Worm (Caenorhabditis elegans) whole organism, L1 larva: ENCODE measurements around the gene srm-4.
A peak's percentile ranks its signal among the peaks of the same experiment; 100 is the strongest.

ENCODE experiments used
- C34B4.2 ChIP-seq: sonication (generic microtip); optimal IDR thresholded peaks from 2 replicates; lab custom pipeline; 2017; ENCODE audit warnings: mild to moderate bottlenecking, missing genetic modification characterization, missing compliant biosample characterization
- F16B12.6 ChIP-seq: fragments of 150-350 bp; optimal IDR thresholded peaks from 2 replicates; lab custom pipeline; 2014; ENCODE audit warnings: missing biosample characterization, missing genetic modification characterization
- ama-1 ChIP-seq: fragments of 150-350 bp; optimal IDR thresholded peaks from 2 replicates; lab custom pipeline; 2014
- blmp-1 ChIP-seq: fragments of 150-350 bp; optimal IDR thresholded peaks from 2 replicates; lab custom pipeline; 2014; ENCODE audit warnings: missing biosample characterization, missing genetic modification characterization
- ceh-63 ChIP-seq: fragments of 200-800 bp; sonication (Bioruptor generic); optimal IDR thresholded peaks from 2 replicates; lab custom pipeline; 2018; ENCODE audit warnings: mild to moderate bottlenecking, missing genetic modification characterization, missing compliant biosample characterization
- ceh-8 ChIP-seq: fragments of 200-800 bp; sonication (Bioruptor generic); optimal IDR thresholded peaks from 2 replicates; lab custom pipeline; 2018; ENCODE audit warnings: mild to moderate bottlenecking, missing genetic modification characterization, moderate library complexity, missing compliant biosample characterization
- ceh-82 ChIP-seq, 3 experiments: fragments of 150-350 bp in 1 of 3; sonication (generic microtip) in 2 of 3; optimal IDR thresholded peaks; 2 replicates each; lab custom pipeline; 2014 to 2017; ENCODE audit warnings: missing biosample characterization in 3 of 3, missing genetic modification characterization in 3 of 3
- ceh-88 ChIP-seq: fragments of 200-800 bp; sonication (Bioruptor generic); IDR thresholded peaks from 2 replicates; pipeline ENCODE4 v1.3.6; 2022; ENCODE audit warnings: missing genetic modification characterization, missing compliant biosample characterization
- efl-1 ChIP-seq, 4 experiments: fragments of 150-350 bp; optimal IDR thresholded peaks in 3 of 4; peaks in 1 of 4; 1 replicate in 1 of 4; 2 replicates in 3 of 4; lab custom pipeline; 2014; ENCODE audit warnings: missing biosample characterization in 2 of 4, missing genetic modification characterization in 2 of 4, missing genetic modification reagents in 2 of 4
- efl-3 ChIP-seq: fragments of 200-800 bp; sonication (Bioruptor generic); optimal IDR thresholded peaks from 2 replicates; lab custom pipeline; 2018; ENCODE audit warnings: mild to moderate bottlenecking, missing genetic modification characterization, missing compliant biosample characterization
- egl-13 ChIP-seq: sonication (generic microtip); optimal IDR thresholded peaks from 2 replicates; lab custom pipeline; 2016; ENCODE audit warnings: missing genotype, missing genetic modification reagents, missing genetic modification characterization, missing compliant biosample characterization
- fkh-10 ChIP-seq: sonication (generic microtip); optimal IDR thresholded peaks from 2 replicates; lab custom pipeline; 2017; ENCODE audit warnings: missing biosample characterization, missing genetic modification reagents, missing genetic modification characterization
- fkh-8 ChIP-seq: sonication (generic microtip); optimal IDR thresholded peaks from 2 replicates; lab custom pipeline; 2016; ENCODE audit warnings: mild to moderate bottlenecking, missing genetic modification characterization, missing compliant biosample characterization
- fos-1 ChIP-seq: fragments of 150-350 bp; optimal IDR thresholded peaks from 2 replicates; lab custom pipeline; 2014; ENCODE audit warnings: missing biosample characterization, missing genetic modification characterization
- grh-1 ChIP-seq: fragments of 200-800 bp; sonication (Bioruptor generic); IDR thresholded peaks from 2 replicates; pipeline ENCODE4 v1.3.6; 2022; ENCODE audit warnings: missing genetic modification reagents, missing genetic modification characterization, missing compliant biosample characterization
- isw-1 ChIP-seq: fragments of 200-800 bp; sonication (Bioruptor generic); IDR thresholded peaks from 2 replicates; pipeline ENCODE4 v1.3.6; 2022; ENCODE audit warnings: missing genetic modification characterization, missing compliant biosample characterization
- jun-1 ChIP-seq: fragments of 150-350 bp; optimal IDR thresholded peaks from 2 replicates; lab custom pipeline; 2014; ENCODE audit warnings: missing biosample characterization, missing genetic modification reagents, missing genetic modification characterization
- lin-14 ChIP-seq: fragments of 200-800 bp; sonication (Bioruptor generic); optimal IDR thresholded peaks from 2 replicates; lab custom pipeline; 2018; ENCODE audit warnings: mild to moderate bottlenecking, missing genetic modification characterization, moderate library complexity, missing compliant biosample characterization
- lin-35 ChIP-seq, 2 experiments: fragments of 150-350 bp; optimal IDR thresholded peaks; 2 replicates each; lab custom pipeline; 2014; ENCODE audit warnings: missing biosample characterization in 2 of 2, missing genetic modification characterization in 2 of 2, missing genetic modification reagents in 2 of 2
- lsy-2 ChIP-seq, 2 experiments: fragments of 150-350 bp; optimal IDR thresholded peaks; 2 replicates each; lab custom pipeline; 2014; ENCODE audit warnings: missing biosample characterization in 2 of 2, missing genetic modification characterization in 2 of 2
- mab-9 ChIP-seq: fragments of 200-800 bp; sonication (Bioruptor generic); IDR thresholded peaks from 2 replicates; pipeline ENCODE4 v1.3.6; 2022; ENCODE audit warnings: missing genetic modification reagents, missing genetic modification characterization, missing compliant biosample characterization
- mdl-1 ChIP-seq, 2 experiments: fragments of 150-350 bp; optimal IDR thresholded peaks; 2 replicates each; lab custom pipeline; 2014 to 2017; ENCODE audit warnings: missing biosample characterization in 2 of 2, missing genetic modification characterization in 2 of 2, inconsistent platforms in 1 of 2
- mep-1 ChIP-seq: fragments of 150-350 bp; optimal IDR thresholded peaks from 2 replicates; lab custom pipeline; 2014; ENCODE audit warnings: missing biosample characterization, missing genetic modification characterization
- nhr-19 ChIP-seq: fragments of 200-800 bp; sonication (Bioruptor generic); conservative IDR thresholded peaks from 2 replicates; pipeline ENCODE4 v1.3.6; 2022; ENCODE audit warnings: missing genetic modification characterization, missing compliant biosample characterization
- nhr-237 ChIP-seq: fragments of 150-350 bp; optimal IDR thresholded peaks from 2 replicates; lab custom pipeline; 2014; ENCODE audit warnings: missing biosample characterization, missing genetic modification characterization
- nhr-28 ChIP-seq: fragments of 150-350 bp; optimal IDR thresholded peaks from 2 replicates; lab custom pipeline; 2014; ENCODE audit warnings: missing biosample characterization, missing genetic modification characterization
- nhr-47 ChIP-seq: sonication (generic microtip); optimal IDR thresholded peaks from 2 replicates; lab custom pipeline; 2016; ENCODE audit warnings: mild to moderate bottlenecking, missing genetic modification characterization, moderate library complexity, missing compliant biosample characterization
- nhr-76 ChIP-seq: sonication (generic microtip); optimal IDR thresholded peaks from 2 replicates; lab custom pipeline; 2017; ENCODE audit warnings: missing biosample characterization, missing genetic modification characterization
- nhr-85 ChIP-seq: sonication (generic microtip); peaks from one replicate; lab custom pipeline; 2016; ENCODE audit warnings: missing genetic modification characterization, inconsistent platforms, missing compliant biosample characterization
- nhr-90 ChIP-seq: sonication (generic microtip); optimal IDR thresholded peaks from 2 replicates; lab custom pipeline; 2016; ENCODE audit warnings: mild to moderate bottlenecking, missing genetic modification characterization, missing compliant biosample characterization; ENCODE audit not compliant: poor library complexity
- pag-3 ChIP-seq: sonication (generic microtip); optimal IDR thresholded peaks from 2 replicates; lab custom pipeline; 2017; ENCODE audit warnings: missing genetic modification characterization, mild to moderate bottlenecking, missing compliant biosample characterization, antibody characterized with exemption, borderline replicate concordance; ENCODE audit not compliant: insufficient read depth
- pax-3 ChIP-seq: fragments of 200-800 bp; sonication (Bioruptor generic); optimal IDR thresholded peaks from 2 replicates; lab custom pipeline; 2018; ENCODE audit warnings: mild to moderate bottlenecking, missing genetic modification characterization, moderate library complexity, missing compliant biosample characterization
- rnt-1 ChIP-seq: sonication (generic microtip); optimal IDR thresholded peaks from 2 replicates; lab custom pipeline; 2016; ENCODE audit warnings: mild to moderate bottlenecking, missing genetic modification characterization, moderate library complexity, missing compliant biosample characterization
- snpc-4 ChIP-seq: fragments of 150-350 bp; optimal IDR thresholded peaks from 2 replicates; lab custom pipeline; 2014; ENCODE audit warnings: missing biosample characterization, missing genetic modification characterization
- sox-4 ChIP-seq: sonication (generic microtip); optimal IDR thresholded peaks from 2 replicates; lab custom pipeline; 2016; ENCODE audit warnings: missing genetic modification characterization, missing compliant biosample characterization
- sptf-1 ChIP-seq: fragments of 150-350 bp; optimal IDR thresholded peaks from 2 replicates; lab custom pipeline; 2014; ENCODE audit warnings: missing biosample characterization, missing genetic modification characterization
- tbx-2 ChIP-seq: sonication (generic microtip); optimal IDR thresholded peaks from 2 replicates; lab custom pipeline; 2016; ENCODE audit warnings: missing genetic modification characterization, missing compliant biosample characterization
- tlp-1 ChIP-seq: fragments of 150-350 bp; optimal IDR thresholded peaks from 2 replicates; lab custom pipeline; 2014; ENCODE audit warnings: missing biosample characterization, missing genetic modification characterization
- unc-30 ChIP-seq: sonication (generic microtip); optimal IDR thresholded peaks from 2 replicates; lab custom pipeline; 2017; ENCODE audit warnings: missing biosample characterization, missing genetic modification characterization
- unc-62 ChIP-seq: fragments of 150-350 bp; optimal IDR thresholded peaks from 2 replicates; lab custom pipeline; 2014; ENCODE audit warnings: missing biosample characterization, missing genetic modification reagents, missing genetic modification characterization
- unc-86 ChIP-seq: sonication (generic microtip); optimal IDR thresholded peaks from 2 replicates; lab custom pipeline; 2016; ENCODE audit warnings: missing genetic modification characterization, missing compliant biosample characterization
- xbp-1 ChIP-seq: sonication (generic microtip); optimal IDR thresholded peaks from 2 replicates; lab custom pipeline; 2016; ENCODE audit warnings: missing genetic modification characterization, missing compliant biosample characterization
- zag-1 ChIP-seq: fragments of 150-350 bp; optimal IDR thresholded peaks from 2 replicates; lab custom pipeline; 2014; ENCODE audit warnings: missing biosample characterization, missing genetic modification characterization
- zip-4 ChIP-seq: fragments of 200-800 bp; sonication (Bioruptor generic); optimal IDR thresholded peaks from 2 replicates; lab custom pipeline; 2018; ENCODE audit warnings: mild to moderate bottlenecking, missing genetic modification characterization, moderate library complexity, missing compliant biosample characterization
- ztf-4 ChIP-seq: fragments of 150-350 bp; optimal IDR thresholded peaks from 2 replicates; lab custom pipeline; 2014; ENCODE audit warnings: missing biosample characterization, missing genetic modification characterization

Gene srm-4

DNA sequence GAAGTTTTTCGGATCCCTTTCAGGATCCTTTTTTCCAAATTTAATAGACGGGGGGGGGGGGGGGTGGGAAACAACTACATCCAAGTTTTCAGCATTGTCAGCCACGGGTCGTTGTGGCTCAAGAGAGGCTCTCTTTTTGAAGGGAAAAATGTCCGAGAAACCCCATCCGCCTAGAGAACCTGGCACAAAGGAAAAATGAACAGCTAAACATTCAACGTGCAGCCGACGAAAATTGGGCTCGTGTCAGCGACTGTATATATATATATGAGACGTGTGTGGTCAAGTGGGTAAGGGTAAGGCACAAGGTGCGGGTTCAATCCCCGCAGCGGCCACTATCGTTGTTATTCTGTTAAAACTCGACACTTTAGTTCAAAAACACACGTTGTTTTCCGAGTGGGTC is 25.4 kb downstream of the srm-4 start, which contains the start of gene Y49A3A.4 (continued):
- TF ChIP-seq tlp-1 (tag; lab: Kevin White, UChicago) (no peak), nhr-19 (GFP tag; lab: Robert Waterston, UW) (peak; percentile 32; the same call in 1 of the 2 replicates), nhr-237 (tag; lab: Kevin White, UChicago) (no peak), zip-4 (GFP tag; lab: Kevin White, UChicago) (no peak), nhr-85 (peak; percentile 13), sox-4 (tag; lab: Kevin White, UChicago) (no peak), unc-62 (GFP tag; lab: Kevin White, UChicago) (no peak), fkh-8 (tag; lab: Kevin White, UChicago) (no peak), sptf-1 (tag; lab: Kevin White, UChicago) (no peak), mep-1 (tag; lab: Kevin White, UChicago) (no peak), efl-3 (GFP tag; lab: Kevin White, UChicago) (no peak)
- TF ChIP-seq, all 84 proteins: peak for 7

DNA sequence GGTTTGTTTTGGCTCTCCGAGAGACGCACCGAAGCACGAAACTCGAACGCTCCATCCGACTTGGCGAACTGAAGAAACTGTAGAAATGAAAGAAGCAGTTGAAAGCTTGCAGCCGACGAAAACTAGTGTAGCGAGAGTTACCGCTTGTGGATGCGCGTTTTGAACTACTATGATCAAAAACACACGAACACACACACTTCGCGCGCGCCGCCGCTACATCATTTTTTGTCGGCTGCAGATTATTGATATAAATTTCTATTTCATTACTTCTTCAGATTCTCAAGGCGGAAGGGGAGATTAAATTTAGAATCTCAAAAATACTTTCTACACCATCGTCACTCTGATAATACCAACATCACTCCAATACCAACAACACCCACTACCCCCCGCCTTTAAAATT is 28.8 kb downstream of the srm-4 start:
- TF ChIP-seq unc-62 (GFP tag; lab: Kevin White, UChicago): no peak
- TF ChIP-seq tbx-2: no peak
- TF ChIP-seq unc-86 (tag; lab: Kevin White, UChicago): no peak
- no peak for TF ChIP-seq pag-3 (tag; lab: Kevin White, UChicago)
- TF ChIP-seq efl-1 (optimal IDR thresholded peaks at IDR 0.05; lab: Kevin White, UChicago): no peak
- no peak for TF ChIP-seq efl-1 (GFP tag; optimal IDR thresholded peaks at IDR 0.05 in 1 of 2; lab: Kevin White, UChicago)
- TF ChIP-seq, all 84 proteins: peak for 0

ce11 chrV:14364586-14365248 is 31.5 kb downstream of the srm-4 start:
- TF ChIP-seq xbp-1 (no peak), mdl-1 (tag; optimal IDR thresholded peaks at IDR 0.05; lab: Kevin White, UChicago) (no peak), nhr-28 (tag; lab: Kevin White, UChicago) (no peak), unc-30 (tag; lab: Kevin White, UChicago) (no peak), pag-3 (tag; lab: Kevin White, UChicago) (no peak), grh-1 (GFP tag; lab: Robert Waterston, UW) (no peak), lsy-2 (tag; optimal IDR thresholded peaks at IDR 0.05; lab: Kevin White, UChicago) (no peak), mep-1 (tag; lab: Kevin White, UChicago) (no peak), C34B4.2 (tag; lab: Kevin White, UChicago) (no peak), ceh-88 (GFP tag; lab: Robert Waterston, UW) (no peak), snpc-4 (no peak), egl-13 (no peak), efl-1 (optimal IDR thresholded peaks at IDR 0.05; lab: Kevin White, UChicago) (no peak), efl-1 (GFP tag; optimal IDR thresholded peaks at IDR 0.05 in 1 of 2; lab: Kevin White, UChicago) (no peak), F16B12.6 (tag; lab: Kevin White, UChicago) (no peak)
- TF ChIP-seq, all 84 proteins: peak for 0

DNA sequence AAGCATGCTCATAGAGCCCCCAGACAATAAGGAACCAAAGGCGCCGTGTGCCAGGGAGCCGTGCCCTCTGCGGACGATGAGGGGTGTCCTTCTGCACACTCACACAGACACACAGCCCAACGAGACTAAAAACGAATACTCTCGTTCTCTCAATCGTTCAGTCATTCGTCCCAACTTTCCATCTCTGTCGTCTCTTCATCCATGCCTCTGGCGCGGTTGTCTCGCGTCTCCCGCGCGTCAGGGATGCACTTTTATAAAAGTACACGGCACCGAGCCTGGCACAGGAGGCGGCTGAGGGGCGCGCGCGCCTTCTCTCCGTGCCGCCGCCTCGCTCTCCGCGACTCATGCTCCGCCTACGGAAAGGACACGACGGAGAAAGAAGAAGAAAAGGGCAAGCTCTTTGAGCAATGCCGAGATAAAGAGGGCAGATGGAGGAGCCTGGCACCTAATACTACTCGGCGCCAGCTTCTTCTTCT is 33.3 kb downstream of the srm-4 start:
- TF ChIP-seq mab-9 (GFP tag; lab: Robert Waterston, UW): no peak
- no peak for TF ChIP-seq rnt-1 (tag; lab: Kevin White, UChicago)
- no peak for TF ChIP-seq ceh-63
- TF ChIP-seq lin-14 (GFP tag; lab: Kevin White, UChicago): peak; percentile 66
- peak; percentile 60 for TF ChIP-seq jun-1 (tag; lab: Kevin White, UChicago)
- TF ChIP-seq blmp-1: no peak
- no peak for TF ChIP-seq ztf-4
- no peak for TF ChIP-seq nhr-76 (tag; lab: Kevin White, UChicago)
- TF ChIP-seq lin-35 (GFP tag; optimal IDR thresholded peaks at IDR 0.05; lab: Kevin White, UChicago): peak in 1 of 2 experiments; percentile 2
- TF ChIP-seq fkh-10 (GFP tag; lab: Kevin White, UChicago): peak; percentile 66
- TF ChIP-seq zag-1 (tag; lab: Kevin White, UChicago): no peak
- peak; percentile 7 for TF ChIP-seq fkh-8 (tag; lab: Kevin White, UChicago)
- TF ChIP-seq grh-1 (GFP tag; lab: Robert Waterston, UW): no peak
- no peak for TF ChIP-seq ceh-8
- TF ChIP-seq fos-1 (tag; lab: Kevin White, UChicago): no peak
- peak; percentile 41 for TF ChIP-seq pax-3 (tag; lab: Kevin White, UChicago)
- no peak for TF ChIP-seq ama-1
- TF ChIP-seq nhr-90 (tag; lab: Kevin White, UChicago): no peak
- TF ChIP-seq efl-1 (optimal IDR thresholded peaks at IDR 0.05; lab: Kevin White, UChicago): no peak
- no peak for TF ChIP-seq efl-1 (GFP tag; optimal IDR thresholded peaks at IDR 0.05 in 1 of 2; lab: Kevin White, UChicago)
- no peak for TF ChIP-seq isw-1 (GFP tag; lab: Robert Waterston, UW)
- TF ChIP-seq C34B4.2 (tag; lab: Kevin White, UChicago): no peak
- peak in 1 of 3 experiments; percentile 18 for TF ChIP-seq ceh-82 (tag; optimal IDR thresholded peaks at IDR 0.05; lab: Kevin White, UChicago)
- peak; percentile 31 for TF ChIP-seq nhr-47
